Fruit fly (Drosophila melanogaster) whole organism, wandering third instar larva: ENCODE measurements around the gene Nrx-IV.

Experiments used
- CrebA ChIP-seq: fragments of 200-800 bp; sonication (Bioruptor generic); optimal IDR thresholded peaks from 2 replicates; lab custom pipeline; 2016; ENCODE audit warnings: missing biosample characterization, mild to moderate bottlenecking, missing genetic modification characterization, borderline replicate concordance
- Hr78 ChIP-seq: fragments of >200 bp; optimal IDR thresholded peaks from 2 replicates; lab custom pipeline; 2017; ENCODE audit warnings: missing biosample characterization, missing genetic modification characterization
- Hr83 ChIP-seq: fragments of 200-300 bp; sonication (Bioruptor generic); optimal IDR thresholded peaks from 2 replicates; lab custom pipeline; 2016; ENCODE audit warnings: missing biosample characterization, mild to moderate bottlenecking, missing genetic modification characterization, moderate library complexity; ENCODE audit not compliant: poor library complexity, severe bottlenecking
- Myc ChIP-seq: fragments of >200 bp; optimal IDR thresholded peaks from 2 replicates; lab custom pipeline; 2017
- N ChIP-seq: fragments of >200 bp; optimal IDR thresholded peaks from 2 replicates; lab custom pipeline; 2018; ENCODE audit warnings: missing biosample characterization, missing external identifiers, missing genetic modification characterization
- OdsH ChIP-seq: fragments of 200-800 bp; sonication (Bioruptor generic); optimal IDR thresholded peaks from 2 replicates; lab custom pipeline; 2016; ENCODE audit warnings: missing biosample characterization, mild to moderate bottlenecking, missing genetic modification characterization
- brk ChIP-seq: fragments of 200-800 bp; sonication (Bioruptor generic); optimal IDR thresholded peaks from 2 replicates; lab custom pipeline; 2016; ENCODE audit warnings: missing biosample characterization, mild to moderate bottlenecking, missing genetic modification characterization
- dsf ChIP-seq: sonication (Bioruptor generic); optimal IDR thresholded peaks from 2 replicates; lab custom pipeline; 2016; ENCODE audit warnings: missing biosample characterization, missing genetic modification characterization, borderline replicate concordance
- foxo ChIP-seq, 2 experiments: fragments of 200-800 bp; sonication (Bioruptor generic); optimal IDR thresholded peaks; 2 replicates in 1 of 2; 3 replicates in 1 of 2; lab custom pipeline; 2016 to 2017; ENCODE audit warnings: missing biosample characterization in 2 of 2, missing genetic modification characterization in 2 of 2
- fru ChIP-seq: fragments of 200-800 bp; sonication (Bioruptor generic); optimal IDR thresholded peaks from 3 replicates; lab custom pipeline; 2016; ENCODE audit warnings: missing biosample characterization, mild to moderate bottlenecking, missing genetic modification characterization
- h ChIP-seq: fragments of 200-800 bp; sonication (Bioruptor generic); optimal IDR thresholded peaks from 3 replicates; lab custom pipeline; 2016; ENCODE audit warnings: missing biosample characterization, mild to moderate bottlenecking, missing genetic modification characterization
- pan ChIP-seq: fragments of >200 bp; optimal IDR thresholded peaks from 2 replicates; lab custom pipeline; 2017
- rgr ChIP-seq: fragments of 200-800 bp; sonication (Bioruptor generic); optimal IDR thresholded peaks from 3 replicates; lab custom pipeline; 2016; ENCODE audit warnings: missing biosample characterization, mild to moderate bottlenecking, missing genetic modification characterization
- sage ChIP-seq: fragments of 200-800 bp; sonication (Bioruptor generic); optimal IDR thresholded peaks from 2 replicates; lab custom pipeline; 2016; ENCODE audit warnings: missing biosample characterization, mild to moderate bottlenecking, missing genetic modification characterization

- TF ChIP-seq rgr (GFP tag; lab: Kevin White, UChicago), result peak; percentile 78
- TF ChIP-seq CrebA (GFP tag; lab: Kevin White, UChicago), result no peak
- TF ChIP-seq N (GFP tag; lab: Kevin White, UChicago), result no peak
- TF ChIP-seq OdsH (GFP tag; lab: Kevin White, UChicago), result peak; percentile 78
- TF ChIP-seq Myc (lab: Kevin White, UChicago), result no peak
- no peak for TF ChIP-seq sage
- peak; percentile 65 for TF ChIP-seq fru
- no peak for TF ChIP-seq pan (lab: Kevin White, UChicago)
- TF ChIP-seq Hr78 (GFP tag; lab: Kevin White, UChicago), result no peak
- peak in 1 of 2 experiments; percentile 76 for TF ChIP-seq foxo (GFP tag; optimal IDR thresholded peaks at IDR 0.05; lab: Kevin White, UChicago)
- peak; percentile 24 for TF ChIP-seq brk (GFP tag; lab: Kevin White, UChicago)
- TF ChIP-seq dsf, result no peak
- peak; percentile 78 for TF ChIP-seq Hr83 (GFP tag; lab: Kevin White, UChicago)
- TF ChIP-seq h, result peak; percentile 58
Measured at dm6 chr3L:12131918-12132317, 14.4 kb upstream of the Nrx-IV start, which contains the start of gene DEF8.
